Fruit fly (Drosophila melanogaster) whole organism, embryonic: ENCODE data around the gene Arl5.

Experiments used
- BEAF-32 ChIP-seq: fragments of 200-800 bp; sonication (Bioruptor generic); optimal IDR thresholded peaks from 3 replicates; lab custom pipeline; 2017; ENCODE audit warnings: missing biosample characterization, missing genetic modification characterization, mild to moderate bottlenecking, moderate library complexity, missing genetic modification reagents
- CG10959 ChIP-seq: fragments of 200-800 bp; sonication (Bioruptor generic); IDR thresholded peaks from 2 replicates; pipeline ENCODE4 v1.3.6; 2022; ENCODE audit warnings: missing biosample characterization, missing genetic modification characterization
- CG11696 ChIP-seq: fragments of 200-800 bp; sonication (Bioruptor generic); IDR thresholded peaks from 2 replicates; pipeline ENCODE4 v1.3.6; 2022; ENCODE audit warnings: missing biosample characterization, missing genetic modification characterization
- CG12071 ChIP-seq: fragments of 200-800 bp; sonication (Bioruptor generic); optimal IDR thresholded peaks from 3 replicates; lab custom pipeline; 2018; ENCODE audit warnings: missing biosample characterization, mild to moderate bottlenecking, missing genetic modification characterization
- CG12391 ChIP-seq: fragments of 200-800 bp; sonication (Bioruptor generic); optimal IDR thresholded peaks from 3 replicates; lab custom pipeline; 2018; ENCODE audit warnings: missing biosample characterization, mild to moderate bottlenecking, missing genetic modification characterization, moderate library complexity
- CG12744 ChIP-seq: fragments of 200-800 bp; sonication (Bioruptor generic); optimal IDR thresholded peaks from 2 replicates; lab custom pipeline; 2016; ENCODE audit warnings: missing biosample characterization, missing genetic modification characterization
- CG2712 ChIP-seq: fragments of 200-800 bp; optimal IDR thresholded peaks from 3 replicates; lab custom pipeline; 2019; ENCODE audit warnings: missing biosample characterization, mild to moderate bottlenecking, missing genetic modification characterization, moderate library complexity
- CG2889 ChIP-seq: fragments of 200-800 bp; sonication (Bioruptor generic); IDR thresholded peaks from 3 replicates; pipeline ENCODE4 v1.3.6; 2022; ENCODE audit warnings: missing biosample characterization, missing genetic modification characterization
- CG33557 ChIP-seq: fragments of 200-800 bp; sonication (Bioruptor generic); optimal IDR thresholded peaks from 2 replicates; lab custom pipeline; 2019; ENCODE audit warnings: missing biosample characterization, mild to moderate bottlenecking, missing genetic modification characterization, moderate library complexity
- CG34376 ChIP-seq: fragments of 200-800 bp; sonication (Bioruptor generic); optimal IDR thresholded peaks from 2 replicates; lab custom pipeline; 2018; ENCODE audit warnings: missing biosample characterization, mild to moderate bottlenecking, missing genetic modification characterization
- CG6683 ChIP-seq: fragments of 200-800 bp; sonication (Bioruptor generic); optimal IDR thresholded peaks from 2 replicates; lab custom pipeline; 2017; ENCODE audit warnings: missing biosample characterization, mild to moderate bottlenecking, missing genetic modification characterization, missing genetic modification reagents
- CG6813 ChIP-seq: fragments of 200-800 bp; sonication (Bioruptor generic); optimal IDR thresholded peaks from 2 replicates; lab custom pipeline; 2017; ENCODE audit warnings: missing biosample characterization, missing genetic modification characterization, mild to moderate bottlenecking, moderate library complexity, missing genetic modification reagents
- CG7372 ChIP-seq: fragments of 200-800 bp; sonication (Bioruptor generic); IDR thresholded peaks from 2 replicates; pipeline ENCODE4 v1.3.6; 2022; ENCODE audit warnings: missing biosample characterization, missing genetic modification characterization
- CG7745 ChIP-seq: fragments of 200-800 bp; sonication (Bioruptor generic); optimal IDR thresholded peaks from 2 replicates; lab custom pipeline; 2018; ENCODE audit warnings: missing biosample characterization, mild to moderate bottlenecking, missing genetic modification characterization, moderate library complexity
- CG7839 ChIP-seq: fragments of 200-800 bp; sonication (Bioruptor generic); optimal IDR thresholded peaks from 3 replicates; lab custom pipeline; 2018; ENCODE audit warnings: missing biosample characterization, mild to moderate bottlenecking, missing genetic modification characterization, moderate library complexity
- CG7987 ChIP-seq: fragments of 200-800 bp; sonication (Bioruptor generic); optimal IDR thresholded peaks from 2 replicates; lab custom pipeline; 2018; ENCODE audit warnings: missing biosample characterization, mild to moderate bottlenecking, missing genetic modification characterization, moderate library complexity
- CG8290 ChIP-seq, 3 experiments: fragments of 200-800 bp; sonication (Bioruptor generic); optimal IDR thresholded peaks; 2 replicates each; lab custom pipeline; 2016 to 2019; ENCODE audit warnings: missing biosample characterization in 3 of 3, missing genetic modification characterization in 3 of 3, mild to moderate bottlenecking in 2 of 3, moderate library complexity in 1 of 3
- Dip3 ChIP-seq: fragments of 200-800 bp; sonication (Bioruptor generic); optimal IDR thresholded peaks from 3 replicates; lab custom pipeline; 2016; ENCODE audit warnings: missing biosample characterization, missing genetic modification characterization
- Dll ChIP-seq: fragments of 200-800 bp; sonication (Bioruptor generic); IDR thresholded peaks from 4 replicates; pipeline ENCODE4 v1.3.6; 2022; ENCODE audit warnings: missing biosample characterization, missing genetic modification characterization; ENCODE audit not compliant: partially characterized antibody
- Doc3 ChIP-seq: fragments of 200-800 bp; sonication (Bioruptor generic); IDR thresholded peaks from 3 replicates; pipeline ENCODE4 v1.3.6; 2022; ENCODE audit warnings: missing biosample characterization, missing genetic modification characterization; ENCODE audit not compliant: partially characterized antibody
- Hr78 ChIP-seq, 2 experiments: fragments of 200-800 bp in 1 of 2; fragments of >200 bp in 1 of 2; sonication (Bioruptor generic) in 1 of 2; optimal IDR thresholded peaks; 2 replicates each; lab custom pipeline; 2017 to 2019; ENCODE audit warnings: missing biosample characterization in 2 of 2, missing genetic modification characterization in 2 of 2, mild to moderate bottlenecking in 1 of 2, moderate library complexity in 1 of 2
- Six4 ChIP-seq: fragments of 200-800 bp; sonication (Bioruptor generic); optimal IDR thresholded peaks from 2 replicates; lab custom pipeline; 2016; ENCODE audit warnings: missing biosample characterization, missing genetic modification characterization
- YL-1 ChIP-seq: fragments of 200-800 bp; sonication (Bioruptor generic); optimal IDR thresholded peaks from 3 replicates; lab custom pipeline; 2017; ENCODE audit warnings: missing biosample characterization, mild to moderate bottlenecking, missing genetic modification characterization
- amos ChIP-seq: fragments of 200-800 bp; sonication (Bioruptor generic); IDR thresholded peaks from 2 replicates; pipeline ENCODE4 v1.3.6; 2022; ENCODE audit warnings: missing biosample characterization, missing genetic modification characterization; ENCODE audit not compliant: partially characterized antibody
- cato ChIP-seq: fragments of 200-800 bp; sonication (Bioruptor generic); optimal IDR thresholded peaks from 2 replicates; lab custom pipeline; 2016; ENCODE audit warnings: missing biosample characterization, missing genetic modification characterization, borderline replicate concordance
- caup ChIP-seq: fragments of 200-800 bp; sonication (Bioruptor generic); optimal IDR thresholded peaks from 3 replicates; lab custom pipeline; 2017; ENCODE audit warnings: missing biosample characterization, mild to moderate bottlenecking, missing genetic modification characterization, moderate library complexity; ENCODE audit not compliant: severe bottlenecking
- cwo ChIP-seq: fragments of 200-800 bp; sonication (Bioruptor generic); optimal IDR thresholded peaks from 3 replicates; lab custom pipeline; 2017; ENCODE audit warnings: missing biosample characterization, missing genetic modification characterization, mild to moderate bottlenecking, moderate library complexity, missing genetic modification reagents
- disco-r ChIP-seq: fragments of 200-800 bp; sonication (Bioruptor generic); optimal IDR thresholded peaks from 2 replicates; lab custom pipeline; 2016; ENCODE audit warnings: missing biosample characterization, missing genetic modification characterization
- gcm ChIP-seq: fragments of 200-800 bp; sonication (Bioruptor generic); optimal IDR thresholded peaks from 2 replicates; lab custom pipeline; 2019; ENCODE audit warnings: missing biosample characterization, mild to moderate bottlenecking, missing genetic modification characterization, moderate library complexity
- hbn ChIP-seq: fragments of 200-800 bp; sonication (Bioruptor generic); IDR thresholded peaks from 2 replicates; pipeline ENCODE4 v1.3.6; 2022; ENCODE audit warnings: missing biosample characterization, missing genetic modification characterization; ENCODE audit not compliant: partially characterized antibody
- hkb ChIP-seq, 2 experiments: fragments of 200-800 bp in 1 of 2; fragments of >200 bp in 1 of 2; sonication (Bioruptor generic) in 1 of 2; IDR thresholded peaks in 1 of 2; optimal IDR thresholded peaks in 1 of 2; 2 replicates each; pipeline versions ENCODE4 v1.3.6 to Lab custom; 2017 to 2022; ENCODE audit warnings: missing biosample characterization in 1 of 2, missing genetic modification characterization in 1 of 2
- nau ChIP-seq: fragments of 200-800 bp; sonication (Bioruptor generic); optimal IDR thresholded peaks from 3 replicates; lab custom pipeline; 2017; ENCODE audit warnings: missing biosample characterization, mild to moderate bottlenecking, missing genetic modification characterization, missing genetic modification reagents
- nerfin-2 ChIP-seq: fragments of 200-800 bp; sonication (Bioruptor generic); IDR thresholded peaks from 2 replicates; pipeline ENCODE4 v1.3.6; 2022; ENCODE audit warnings: missing biosample characterization, missing genetic modification characterization; ENCODE audit not compliant: partially characterized antibody
- org-1 ChIP-seq: fragments of 200-800 bp; sonication (Bioruptor generic); optimal IDR thresholded peaks from 2 replicates; lab custom pipeline; 2017; ENCODE audit warnings: missing biosample characterization, missing genetic modification characterization
- pan ChIP-seq, 4 experiments: fragments of >200 bp in 3 of 4; fragments of 200-800 bp in 1 of 4; sonication (Bioruptor generic) in 1 of 4; optimal IDR thresholded peaks in 3 of 4; IDR thresholded peaks in 1 of 4; 2 replicates each; pipeline versions ENCODE4 v1.3.6 to Lab custom; 2017 to 2022; ENCODE audit warnings: missing biosample characterization in 2 of 4, missing genetic modification characterization in 2 of 4, mixed read lengths in 1 of 4
- phol ChIP-seq: fragments of 200-800 bp; sonication (Bioruptor generic); optimal IDR thresholded peaks from 3 replicates; lab custom pipeline; 2018; ENCODE audit warnings: missing biosample characterization, mild to moderate bottlenecking, missing genetic modification characterization, moderate library complexity
- pita ChIP-seq: fragments of 200-800 bp; sonication (Bioruptor generic); optimal IDR thresholded peaks from 2 replicates; lab custom pipeline; 2017; ENCODE audit warnings: missing biosample characterization, mild to moderate bottlenecking, missing genetic modification characterization
- pzg ChIP-seq: fragments of 200-800 bp; sonication (Bioruptor generic); optimal IDR thresholded peaks from 3 replicates; lab custom pipeline; 2018; ENCODE audit warnings: missing biosample characterization, mild to moderate bottlenecking, missing genetic modification characterization, moderate library complexity
- run ChIP-seq: fragments of 200-800 bp; sonication (Bioruptor generic); optimal IDR thresholded peaks from 3 replicates; lab custom pipeline; 2018; ENCODE audit warnings: missing biosample characterization, mild to moderate bottlenecking, missing genetic modification characterization
- tap ChIP-seq: fragments of 200-800 bp; optimal IDR thresholded peaks from 3 replicates; lab custom pipeline; 2019; ENCODE audit warnings: missing biosample characterization, mild to moderate bottlenecking, missing genetic modification characterization, moderate library complexity
- trem ChIP-seq: fragments of 200-800 bp; optimal IDR thresholded peaks from 3 replicates; lab custom pipeline; 2019; ENCODE audit warnings: missing biosample characterization, mild to moderate bottlenecking, missing genetic modification characterization, moderate library complexity
- trh ChIP-seq: fragments of 200-800 bp; sonication (Bioruptor generic); optimal IDR thresholded peaks from 2 replicates; lab custom pipeline; 2016; ENCODE audit warnings: missing biosample characterization, missing genetic modification characterization
- wdn ChIP-seq: fragments of 200-800 bp; sonication (Bioruptor generic); IDR thresholded peaks from 2 replicates; pipeline ENCODE4 v1.3.6; 2022; ENCODE audit warnings: missing biosample characterization, missing genetic modification characterization
- zen ChIP-seq: fragments of 200-800 bp; sonication (Bioruptor generic); optimal IDR thresholded peaks from 3 replicates; lab custom pipeline; 2018; ENCODE audit warnings: missing biosample characterization, mild to moderate bottlenecking, missing genetic modification characterization, moderate library complexity
- zfh1 ChIP-seq: fragments of 200-800 bp; sonication (Bioruptor generic); IDR thresholded peaks from 3 replicates; pipeline ENCODE4 v1.3.6; 2022; ENCODE audit warnings: missing biosample characterization, missing genetic modification characterization

Arl5 gene

dm6 chr3L:8296941-8297340 is 2.7 kb downstream of the Arl5 start, which contains the start of gene Rab19 (continued):
- TF ChIP-seq hkb (optimal IDR thresholded peaks at IDR 0.05; lab: Kevin White, UChicago) (no peak), hkb (GFP tag; IDR thresholded peaks at IDR 0.05; lab: Robert Waterston, UW) (no peak), nerfin-2 (GFP tag; lab: Robert Waterston, UW) (peak; percentile 76), CG6683 (no peak), CG11696 (no peak), CG8290 (GFP tag; optimal IDR thresholded peaks at IDR 0.05; lab: Kevin White, UChicago) (no peak), CG8290 (tag; optimal IDR thresholded peaks at IDR 0.05; lab: Kevin White, UChicago) (no peak), trem (tag; lab: Kevin White, UChicago) (peak; percentile 61), hbn (GFP tag; lab: Robert Waterston, UW) (peak; percentile 87), CG7987 (no peak), Doc3 (peak; percentile 98), disco-r (GFP tag; lab: Kevin White, UChicago) (no peak), YL-1 (GFP tag; lab: Kevin White, UChicago) (peak; percentile 1), zfh1 (no peak), Dip3 (no peak), gcm (GFP tag; lab: Kevin White, UChicago) (no peak), CG34376 (GFP tag; lab: Kevin White, UChicago) (no peak), CG12071 (GFP tag; lab: Kevin White, UChicago) (no peak), wdn (GFP tag; lab: Robert Waterston, UW) (no peak), org-1 (GFP tag; lab: Kevin White, UChicago) (no peak), CG7745 (no peak), pzg (GFP tag; lab: Kevin White, UChicago) (peak; percentile 53), phol (peak; percentile 25), CG12391 (tag; lab: Kevin White, UChicago) (peak; percentile 3), Six4 (no peak), run (no peak), zen (tag; lab: Kevin White, UChicago) (peak; percentile 16), Dll (GFP tag; lab: Robert Waterston, UW) (peak; percentile 98), CG12744 (no peak), caup (GFP tag; lab: Kevin White, UChicago) (no peak), tap (tag; lab: Kevin White, UChicago) (no peak), Hr78 (GFP tag; optimal IDR thresholded peaks at IDR 0.05; lab: Kevin White, UChicago) (peak in 1 of 2 experiments; percentile 100), CG33557 (GFP tag; lab: Kevin White, UChicago) (no peak), pan (optimal IDR thresholded peaks at IDR 0.05; lab: Kevin White, UChicago) (no peak), pan (GFP tag; optimal IDR thresholded peaks at IDR 0.05 in 1 of 2, IDR thresholded peaks at IDR 0.05 in 1 of 2) (no peak), CG7839 (no peak), CG2712 (tag; lab: Kevin White, UChicago) (peak; percentile 20), CG10959 (GFP tag; lab: Robert Waterston, UW) (no peak), cwo (GFP tag; lab: Kevin White, UChicago) (no peak), cato (no peak), CG7372 (GFP tag; lab: Robert Waterston, UW) (no peak), trh (GFP tag; lab: Kevin White, UChicago) (no peak), nau (GFP tag; lab: Kevin White, UChicago) (no peak), BEAF-32 (GFP tag; lab: Kevin White, UChicago) (peak; percentile 86), CG2889 (GFP tag; lab: Robert Waterston, UW) (no peak), amos (GFP tag; lab: Robert Waterston, UW) (peak; percentile 79), CG6813 (no peak), pita (no peak)
- TF ChIP-seq, all 482 proteins: peak for 67
